Worm (Caenorhabditis elegans): Measurements from ENCODE around the gene ilc-17.1.

The ilc-17.1 gene

DNA sequence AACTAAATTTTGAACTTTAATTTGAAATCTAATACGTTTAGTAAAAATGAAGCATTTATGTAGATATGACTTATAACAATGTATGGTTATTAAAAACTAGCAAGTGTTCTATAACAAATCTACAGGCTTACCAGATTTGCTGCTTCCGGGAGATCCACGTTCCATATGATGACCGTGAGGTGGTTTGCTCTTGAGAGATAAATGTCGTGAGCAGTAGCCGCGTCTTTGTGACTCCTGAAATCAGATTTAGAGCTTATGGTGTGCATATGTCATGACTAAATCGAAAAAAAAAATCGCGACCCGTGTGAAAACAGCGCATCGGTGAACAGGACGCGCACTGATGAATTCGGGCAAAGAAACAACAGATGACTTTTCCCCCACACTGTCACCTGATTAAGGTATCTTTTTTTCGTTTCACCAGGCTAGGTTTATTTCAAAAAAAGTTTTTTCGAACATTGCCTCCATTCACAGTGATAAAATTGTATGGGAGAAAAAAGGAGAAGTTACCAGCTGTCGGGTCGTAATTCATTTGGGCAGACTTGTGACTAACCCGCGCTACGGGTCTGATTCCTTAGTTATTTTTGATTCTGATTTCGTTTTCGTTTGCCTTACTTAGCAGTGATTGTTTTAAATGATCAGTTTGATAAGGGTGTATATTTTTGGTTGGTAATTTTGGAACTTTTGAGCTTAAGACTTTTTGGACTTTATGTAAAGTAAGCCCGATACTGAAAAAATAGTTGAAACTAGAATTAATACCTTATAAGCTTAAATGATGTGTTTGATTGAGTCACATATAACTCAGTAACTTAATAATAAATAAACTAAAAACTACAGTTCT is 38.7 kb upstream of the ilc-17.1 start, which contains the start of gene nhr-27 (continued):
- TF ChIP-seq lin-1 (GFP tag; IDR thresholded peaks at IDR 0.05) (no peak), cey-2 (tag; optimal IDR thresholded peaks at IDR 0.05; ENCODE audit: borderline replicate concordance, insufficient read depth) (no peak), spr-3 (GFP tag; optimal IDR thresholded peaks at IDR 0.05) (no peak)

DNA sequence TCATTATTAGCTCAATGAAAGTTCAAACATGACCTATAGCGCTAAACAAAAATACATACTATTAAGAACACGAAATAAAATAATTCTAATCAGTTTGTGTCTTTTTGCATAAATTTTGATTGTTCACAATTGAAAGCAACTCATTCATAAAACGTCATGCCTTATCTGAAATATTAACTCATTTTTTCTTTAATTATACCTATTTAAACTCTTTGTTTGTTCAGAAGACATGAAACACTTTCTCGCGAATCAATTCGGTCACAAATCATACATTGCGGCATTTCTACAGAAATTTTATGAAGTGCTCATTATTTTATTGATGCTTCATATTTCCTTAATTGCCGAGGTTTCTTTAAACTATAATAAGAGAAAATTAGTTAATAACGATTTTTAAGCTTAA is 37.3 kb upstream of the ilc-17.1 start:
- TF ChIP-seq madf-5 (GFP tag; IDR thresholded peaks at IDR 0.05) (no peak), zfp-3 (GFP tag; conservative IDR thresholded peaks at IDR 0.05) (no peak), hlh-11 (tag; optimal IDR thresholded peaks at IDR 0.05) (peak; percentile 31), dmd-6 (GFP tag; IDR thresholded peaks at IDR 0.05) (peak; percentile 50; the same call in 1 of the 2 replicates), lsy-2 (tag; optimal IDR thresholded peaks at IDR 0.05) (no peak), aha-1 (tag) (peak; percentile 6), zfp-2 (tag; optimal IDR thresholded peaks at IDR 0.05) (no peak), pqm-1 (tag; optimal IDR thresholded peaks at IDR 0.05) (peak; percentile 83), nhr-77 (tag; optimal IDR thresholded peaks at IDR 0.05) (peak; percentile 75), daf-16 (GFP tag; optimal IDR thresholded peaks at IDR 0.05) (no peak), daf-16 (tag; optimal IDR thresholded peaks at IDR 0.05) (peak; percentile 75), php-3 (GFP tag; IDR thresholded peaks at IDR 0.05) (peak; percentile 87), dve-1 (tag; optimal IDR thresholded peaks at IDR 0.05; ENCODE audit: insufficient read depth) (peak; percentile 49), nhr-28 (tag; optimal IDR thresholded peaks at IDR 0.05) (peak; percentile 73)

DNA sequence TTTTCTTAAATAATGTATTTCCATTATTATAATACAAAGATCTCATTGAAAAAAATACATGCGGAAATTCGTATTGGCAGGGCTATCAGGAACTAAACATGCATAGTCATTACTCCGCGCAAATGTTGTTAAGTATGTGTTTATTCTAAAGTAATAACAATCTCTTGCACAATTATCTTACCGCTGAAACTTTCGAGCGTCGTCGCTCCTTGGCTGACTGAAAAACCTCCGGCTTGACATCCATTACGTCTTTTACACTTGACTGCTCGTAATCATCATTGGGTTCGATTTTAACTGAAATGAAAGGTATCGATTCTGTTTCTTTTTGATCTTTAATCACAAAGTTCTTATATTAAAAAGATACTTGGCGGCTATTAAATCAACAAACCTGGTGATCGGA is 30.2 kb upstream of the ilc-17.1 start:
- TF ChIP-seq aha-1 (tag), result peak; percentile 66
- TF ChIP-seq duxl-1 (tag; optimal IDR thresholded peaks at IDR 0.05; ENCODE audit: poor library complexity), result no peak
- no peak for TF ChIP-seq ceh-32 (tag; optimal IDR thresholded peaks at IDR 0.05; ENCODE audit: poor library complexity)
- TF ChIP-seq unc-62 (GFP tag; optimal IDR thresholded peaks at IDR 0.05 in 1 of 2), result peak in 1 of 2 experiments; percentile 92
- TF ChIP-seq unc-62 (tag; optimal IDR thresholded peaks at IDR 0.05), result no peak
- no peak for TF ChIP-seq sdz-12 (GFP tag; optimal IDR thresholded peaks at IDR 0.05)
- TF ChIP-seq gei-8 (GFP tag; optimal IDR thresholded peaks at IDR 0.05), result no peak
- TF ChIP-seq dpl-1 (GFP tag; optimal IDR thresholded peaks at IDR 0.05), result no peak
- TF ChIP-seq jun-1 (tag; optimal IDR thresholded peaks at IDR 0.05), result no peak
- no peak for TF ChIP-seq aly-2 (tag; optimal IDR thresholded peaks at IDR 0.05)
- TF ChIP-seq egl-43 (GFP tag; IDR thresholded peaks at IDR 0.05), result no peak

DNA sequence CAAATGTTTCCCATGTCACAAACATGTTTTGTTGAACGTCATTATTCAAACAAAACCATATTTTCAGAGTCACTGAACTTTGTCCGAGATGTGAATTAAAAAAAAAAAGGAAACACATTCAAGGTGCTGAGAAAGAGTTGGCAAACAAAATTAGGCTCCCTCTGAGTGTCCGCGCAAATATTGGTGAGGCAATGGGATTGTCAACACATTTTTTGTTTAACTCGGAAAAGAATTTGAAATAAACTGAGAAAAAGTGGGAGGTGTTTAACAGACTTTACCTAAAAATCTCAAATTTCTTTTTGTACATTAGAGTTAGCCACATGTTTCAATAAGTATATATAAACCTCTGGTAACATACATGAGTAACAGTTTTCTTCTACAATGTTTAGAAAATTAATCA is 24.2 kb upstream of the ilc-17.1 start, which contains the start of gene abf-6:
Gene abf-6 (plus strand): TSS at position 323 of the 400 bp plus-strand sequence.
- TF ChIP-seq php-3 (GFP tag; IDR thresholded peaks at IDR 0.05) (no peak), cey-2 (tag; optimal IDR thresholded peaks at IDR 0.05; ENCODE audit: borderline replicate concordance, insufficient read depth) (no peak), R02D3.7 (tag; optimal IDR thresholded peaks at IDR 0.05) (no peak), ceh-32 (tag; optimal IDR thresholded peaks at IDR 0.05; ENCODE audit: poor library complexity) (no peak), T26A8.4 (GFP tag; IDR thresholded peaks at IDR 0.05) (no peak), dpl-1 (GFP tag; optimal IDR thresholded peaks at IDR 0.05) (no peak), mep-1 (tag; optimal IDR thresholded peaks at IDR 0.05) (no peak)

DNA sequence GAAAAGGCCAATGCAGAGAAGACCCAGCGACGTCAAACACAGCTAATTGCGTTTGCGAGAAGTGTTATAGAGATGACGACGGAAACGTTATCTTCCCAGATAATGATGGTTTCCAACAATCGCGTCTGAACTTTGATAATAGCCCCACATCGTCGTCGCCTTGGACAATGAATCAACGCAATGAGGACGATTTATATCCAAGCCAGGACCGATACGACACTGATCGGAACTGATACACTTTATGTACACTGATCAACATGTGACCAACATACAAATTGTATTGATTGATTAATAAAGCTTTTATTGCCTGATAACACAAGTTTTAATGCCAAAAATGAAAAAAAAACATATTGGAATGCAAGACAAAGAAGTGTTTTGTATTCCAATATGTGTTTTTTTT is 23.5 kb upstream of the ilc-17.1 start:
- TF ChIP-seq ceh-20 (GFP tag; IDR thresholded peaks at IDR 0.05) (no peak), pha-4 (GFP tag; IDR thresholded peaks at IDR 0.05) (no peak), pha-4 (tag; optimal IDR thresholded peaks at IDR 0.05) (no peak), hlh-11 (tag; optimal IDR thresholded peaks at IDR 0.05) (peak; percentile 1), unc-62 (GFP tag; optimal IDR thresholded peaks at IDR 0.05 in 1 of 2) (no peak), unc-62 (tag; optimal IDR thresholded peaks at IDR 0.05) (no peak)

Measured in whole organism, L4 larva.